Fruit fly (Drosophila melanogaster) whole organism, embryonic: ENCODE measurements around the gene CG9263.

Experiments
- CG10267 ChIP-seq: fragments of 200-800 bp; sonication (Bioruptor generic); optimal IDR thresholded peaks from 2 replicates; lab custom pipeline; 2018; ENCODE audit warnings: missing biosample characterization, mild to moderate bottlenecking, missing genetic modification characterization, moderate library complexity
- CG10654 ChIP-seq: fragments of 200-800 bp; sonication (Bioruptor generic); optimal IDR thresholded peaks from 2 replicates; lab custom pipeline; 2016; ENCODE audit warnings: missing biosample characterization, missing genetic modification characterization
- CG11560 ChIP-seq: fragments of 200-800 bp; sonication (Bioruptor generic); IDR thresholded peaks from 3 replicates; pipeline ENCODE4 v1.3.6; 2022; ENCODE audit warnings: missing biosample characterization, missing genetic modification characterization
- CG13123 ChIP-seq: fragments of 200-800 bp; sonication (Bioruptor generic); optimal IDR thresholded peaks from 2 replicates; lab custom pipeline; 2016; ENCODE audit warnings: missing biosample characterization, missing genetic modification characterization
- CG14014 ChIP-seq: fragments of 200-800 bp; sonication (Bioruptor generic); IDR thresholded peaks from 2 replicates; pipeline ENCODE4 v1.3.6; 2022; ENCODE audit warnings: missing biosample characterization, missing genetic modification characterization
- CG17359 ChIP-seq: fragments of 200-800 bp; sonication (Bioruptor generic); optimal IDR thresholded peaks from 3 replicates; lab custom pipeline; 2018; ENCODE audit warnings: missing biosample characterization, mild to moderate bottlenecking, missing genetic modification characterization, moderate library complexity
- CG17568 ChIP-seq: fragments of 200-800 bp; sonication (Bioruptor generic); optimal IDR thresholded peaks from 2 replicates; lab custom pipeline; 2018; ENCODE audit warnings: missing biosample characterization, mild to moderate bottlenecking, missing genetic modification characterization, moderate library complexity
- CG17612 ChIP-seq: fragments of 200-800 bp; sonication (Bioruptor generic); IDR thresholded peaks from 2 replicates; pipeline ENCODE4 v1.3.6; 2022; ENCODE audit warnings: missing biosample characterization, missing genetic modification characterization
- CG17802 ChIP-seq: fragments of 200-800 bp; sonication (Bioruptor generic); optimal IDR thresholded peaks from 2 replicates; lab custom pipeline; 2018; ENCODE audit warnings: missing biosample characterization, mild to moderate bottlenecking, missing genetic modification characterization, moderate library complexity
- CG17829 ChIP-seq: fragments of 200-800 bp; optimal IDR thresholded peaks from 2 replicates; lab custom pipeline; 2019; ENCODE audit warnings: missing biosample characterization, mild to moderate bottlenecking, missing genetic modification characterization, moderate library complexity
- CG2712 ChIP-seq: fragments of 200-800 bp; optimal IDR thresholded peaks from 3 replicates; lab custom pipeline; 2019; ENCODE audit warnings: missing biosample characterization, mild to moderate bottlenecking, missing genetic modification characterization, moderate library complexity
- CG3281 ChIP-seq: fragments of 200-800 bp; sonication (Bioruptor generic); optimal IDR thresholded peaks from 3 replicates; lab custom pipeline; 2017; ENCODE audit warnings: missing biosample characterization, mild to moderate bottlenecking, missing genetic modification characterization
- CG34422 ChIP-seq: fragments of 200-800 bp; sonication (Bioruptor generic); IDR thresholded peaks from 3 replicates; pipeline ENCODE4 v1.3.6; 2022; ENCODE audit warnings: missing biosample characterization, missing genetic modification characterization
- CG4617 ChIP-seq: fragments of 200-800 bp; sonication (Bioruptor generic); optimal IDR thresholded peaks from 3 replicates; lab custom pipeline; 2016; ENCODE audit warnings: missing biosample characterization, missing genetic modification characterization, borderline replicate concordance
- CG6765 ChIP-seq: fragments of 200-800 bp; sonication (Bioruptor generic); optimal IDR thresholded peaks from 3 replicates; lab custom pipeline; 2017; ENCODE audit warnings: missing biosample characterization, mild to moderate bottlenecking, missing genetic modification characterization
- CG6813 ChIP-seq: fragments of 200-800 bp; sonication (Bioruptor generic); optimal IDR thresholded peaks from 2 replicates; lab custom pipeline; 2017; ENCODE audit warnings: missing biosample characterization, missing genetic modification characterization, mild to moderate bottlenecking, moderate library complexity, missing genetic modification reagents
- CG7271 ChIP-seq: fragments of 200-800 bp; sonication (Bioruptor generic); optimal IDR thresholded peaks from 2 replicates; lab custom pipeline; 2018; ENCODE audit warnings: missing biosample characterization, mild to moderate bottlenecking, missing genetic modification characterization, moderate library complexity
- Dbx ChIP-seq: fragments of 200-800 bp; sonication (Bioruptor generic); IDR thresholded peaks from 3 replicates; pipeline ENCODE4 v1.3.6; 2022; ENCODE audit warnings: missing biosample characterization, missing genetic modification characterization
- Ets65A ChIP-seq: fragments of 200-800 bp; sonication (Bioruptor generic); peaks from one replicate; lab custom pipeline; 2016; ENCODE audit warnings: missing biosample characterization, missing genetic modification characterization
- Fer1 ChIP-seq: fragments of 200-800 bp; sonication (Bioruptor generic); optimal IDR thresholded peaks from 2 replicates; lab custom pipeline; 2017; ENCODE audit warnings: missing biosample characterization, mild to moderate bottlenecking, missing genetic modification characterization
- Hr51 ChIP-seq, 2 experiments: fragments of 200-800 bp; sonication (Bioruptor generic); optimal IDR thresholded peaks; 2 replicates in 1 of 2; 3 replicates in 1 of 2; lab custom pipeline; 2016 to 2018; ENCODE audit warnings: missing biosample characterization in 2 of 2, missing genetic modification characterization in 2 of 2, mild to moderate bottlenecking in 1 of 2, moderate library complexity in 1 of 2
- Med ChIP-seq: fragments of 200-800 bp; sonication (Bioruptor generic); peaks from one replicate; lab custom pipeline; 2016; ENCODE audit warnings: missing biosample characterization, missing genetic modification characterization, mild to moderate bottlenecking, inconsistent platforms, moderate library complexity
- NC2β ChIP-seq: fragments of 200-800 bp; sonication (Bioruptor generic); optimal IDR thresholded peaks from 2 replicates; lab custom pipeline; 2016; ENCODE audit warnings: missing biosample characterization, missing genetic modification characterization
- Ptx1 ChIP-seq: fragments of 200-800 bp; sonication (Bioruptor generic); IDR thresholded peaks from 2 replicates; pipeline ENCODE4 v1.3.6; 2022; ENCODE audit warnings: missing biosample characterization, missing genetic modification characterization
- Sin3A ChIP-seq: fragments of >200 bp; optimal IDR thresholded peaks from 2 replicates; lab custom pipeline; 2018
- Six4 ChIP-seq: fragments of 200-800 bp; sonication (Bioruptor generic); optimal IDR thresholded peaks from 2 replicates; lab custom pipeline; 2016; ENCODE audit warnings: missing biosample characterization, missing genetic modification characterization
- Ssrp ChIP-seq: fragments of 200-800 bp; sonication (Bioruptor generic); optimal IDR thresholded peaks from 2 replicates; lab custom pipeline; 2018; ENCODE audit warnings: missing biosample characterization, mild to moderate bottlenecking, missing genetic modification characterization, moderate library complexity
- al ChIP-seq: fragments of 200-800 bp; sonication (Bioruptor generic); IDR thresholded peaks from 2 replicates; pipeline ENCODE4 v1.3.6; 2022; ENCODE audit warnings: missing biosample characterization, missing genetic modification characterization
- fu2 ChIP-seq: fragments of 200-800 bp; sonication (Bioruptor generic); optimal IDR thresholded peaks from 2 replicates; lab custom pipeline; 2016; ENCODE audit warnings: missing biosample characterization, missing genetic modification characterization
- gt ChIP-seq: fragments of 200-800 bp; sonication (Bioruptor generic); IDR thresholded peaks from 2 replicates; pipeline ENCODE4 v1.3.6; 2022; ENCODE audit warnings: missing biosample characterization, missing genetic modification characterization
- hbn ChIP-seq: fragments of 200-800 bp; sonication (Bioruptor generic); IDR thresholded peaks from 2 replicates; pipeline ENCODE4 v1.3.6; 2022; ENCODE audit warnings: missing biosample characterization, missing genetic modification characterization; ENCODE audit not compliant: partially characterized antibody
- insv ChIP-seq, 2 experiments: fragments of 200-800 bp; sonication (Bioruptor generic); optimal IDR thresholded peaks; 3 replicates each; lab custom pipeline; 2016 to 2018; ENCODE audit warnings: missing biosample characterization in 2 of 2, missing genetic modification characterization in 2 of 2
- lola ChIP-seq, 3 experiments: fragments of >200 bp in 2 of 3; fragments of 200-800 bp in 1 of 3; sonication (Bioruptor generic) in 1 of 3; optimal IDR thresholded peaks; 2 replicates each; lab custom pipeline; 2017 to 2019; ENCODE audit warnings: missing biosample characterization in 3 of 3, missing genetic modification characterization in 3 of 3, mild to moderate bottlenecking in 1 of 3, moderate library complexity in 1 of 3
- p53 ChIP-seq: fragments of 200-800 bp; sonication (Bioruptor generic); optimal IDR thresholded peaks from 2 replicates; lab custom pipeline; 2016; ENCODE audit warnings: missing biosample characterization, missing genetic modification characterization
- row ChIP-seq: fragments of 200-800 bp; sonication (Bioruptor generic); IDR thresholded peaks from 3 replicates; pipeline ENCODE4 v1.3.6; 2022; ENCODE audit warnings: missing biosample characterization, missing genetic modification characterization
- sisA ChIP-seq: fragments of 200-800 bp; sonication (Bioruptor generic); IDR thresholded peaks from 2 replicates; pipeline ENCODE4 v1.3.6; 2022; ENCODE audit warnings: missing biosample characterization, missing genetic modification characterization
- slbo ChIP-seq: fragments of 200-800 bp; sonication (Bioruptor generic); IDR thresholded peaks from 2 replicates; pipeline ENCODE4 v1.3.6; 2022; ENCODE audit warnings: missing biosample characterization, missing genetic modification characterization
- slp2 ChIP-seq: fragments of 200-800 bp; sonication (Bioruptor generic); optimal IDR thresholded peaks from 2 replicates; lab custom pipeline; 2016; ENCODE audit warnings: missing biosample characterization, missing genetic modification characterization
- sob ChIP-seq: fragments of 200-800 bp; sonication (Bioruptor generic); IDR thresholded peaks from 2 replicates; pipeline ENCODE4 v1.3.6; 2022; ENCODE audit warnings: missing biosample characterization, missing genetic modification characterization
- sqz ChIP-seq: fragments of 200-800 bp; sonication (Bioruptor generic); optimal IDR thresholded peaks from 3 replicates; lab custom pipeline; 2018; ENCODE audit warnings: missing biosample characterization, mild to moderate bottlenecking, missing genetic modification characterization
- zen ChIP-seq: fragments of 200-800 bp; sonication (Bioruptor generic); optimal IDR thresholded peaks from 3 replicates; lab custom pipeline; 2018; ENCODE audit warnings: missing biosample characterization, mild to moderate bottlenecking, missing genetic modification characterization, moderate library complexity
- zen2 ChIP-seq: fragments of 200-800 bp; sonication (Bioruptor generic); IDR thresholded peaks from 3 replicates; pipeline ENCODE4 v1.3.6; 2022; ENCODE audit warnings: missing biosample characterization, missing genetic modification characterization; ENCODE audit not compliant: partially characterized antibody

CG9263 gene

DNA sequence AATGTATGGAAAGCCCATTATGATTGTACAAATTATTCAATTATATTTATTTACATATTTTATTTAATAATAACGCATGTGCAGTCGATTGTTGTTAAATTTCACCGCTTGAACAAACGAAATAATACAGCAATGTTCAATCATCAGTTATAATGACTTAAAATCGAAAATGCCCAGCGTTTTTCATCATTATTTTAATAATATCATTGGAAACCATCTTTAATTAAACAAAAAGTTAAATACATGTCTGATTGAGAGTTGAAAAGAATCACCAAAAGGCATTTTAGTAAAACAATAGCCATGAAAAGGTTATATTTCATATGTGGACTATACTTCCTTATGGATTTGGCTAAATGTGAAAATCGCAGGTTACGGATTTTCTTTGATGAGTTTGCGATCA, 13.6 kb downstream of the CG9263 start, which contains the start of gene CG33641:
Gene CG33641, plus strand, starts transcription at position 301 of the 400 bp plus-strand sequence.
- TF ChIP-seq CG6765 (GFP tag; lab: Kevin White, UChicago) (no peak), lola (GFP tag; optimal IDR thresholded peaks at IDR 0.05; lab: Kevin White, UChicago) (no peak), Med (GFP tag; lab: Kevin White, UChicago) (no peak), Six4 (GFP tag; lab: Kevin White, UChicago) (no peak), Hr51 (GFP tag; optimal IDR thresholded peaks at IDR 0.05; lab: Kevin White, UChicago) (no peak), Ssrp (tag; lab: Kevin White, UChicago) (no peak), sob (GFP tag; lab: Robert Waterston, UW) (no peak), Dbx (no peak), CG17829 (tag; lab: Kevin White, UChicago) (no peak), CG17568 (GFP tag; lab: Kevin White, UChicago) (no peak), CG2712 (no peak), NC2β (GFP tag; lab: Kevin White, UChicago) (no peak), sqz (GFP tag; lab: Kevin White, UChicago) (no peak), slp2 (GFP tag; lab: Kevin White, UChicago) (no peak)

DNA sequence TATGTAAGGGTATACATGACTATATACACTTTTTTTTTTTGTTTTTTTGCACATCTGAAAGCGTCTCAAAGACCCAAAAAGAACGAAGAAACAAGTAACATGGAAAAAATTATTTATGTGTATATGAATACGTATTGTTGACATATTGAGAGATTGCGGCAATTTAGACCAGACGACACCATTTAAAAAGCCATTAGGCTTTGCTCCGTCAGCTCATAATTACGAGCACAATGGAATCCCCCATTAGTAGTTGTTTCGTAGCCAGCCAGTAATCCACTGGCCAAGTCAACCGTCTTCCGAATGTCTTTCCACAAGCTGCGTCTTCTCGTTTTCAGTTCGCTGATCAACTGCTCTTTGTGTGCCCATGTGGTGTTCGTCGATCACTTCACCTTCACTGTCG, 14.8 kb downstream of the CG9263 start, which contains the start of gene CG33640:
Gene CG33640, plus strand, starts transcription at position 301 of the 400 bp plus-strand sequence.
- peak; percentile 15 for TF ChIP-seq zen (tag; lab: Kevin White, UChicago)
- TF ChIP-seq CG7271: no peak

DNA sequence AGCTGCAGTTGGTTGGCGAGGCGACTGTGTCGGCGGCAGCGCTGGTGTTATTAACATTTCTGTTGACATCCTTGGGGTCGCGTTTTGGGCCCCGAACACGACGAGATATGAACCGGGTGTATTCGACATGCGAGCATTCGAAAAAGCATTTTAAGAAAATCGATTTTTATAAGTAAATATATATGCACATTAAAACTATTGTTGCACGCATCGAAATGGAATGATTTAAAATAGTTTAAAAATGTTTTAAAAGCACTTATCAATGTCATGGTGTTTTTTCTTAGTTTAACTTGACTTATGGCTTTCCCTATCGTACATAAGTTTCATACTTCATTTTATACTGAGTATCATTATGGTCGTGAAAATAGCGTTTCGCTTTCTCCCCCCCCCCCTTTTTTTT, 20.6 kb downstream of the CG9263 start:
- TF ChIP-seq insv (GFP tag; optimal IDR thresholded peaks at IDR 0.05; lab: Kevin White, UChicago) (no peak), row (GFP tag; lab: Robert Waterston, UW) (peak; percentile 31; the same call in 1 of the 3 replicates)
- TF ChIP-seq, all 482 proteins: peak for 1

DNA sequence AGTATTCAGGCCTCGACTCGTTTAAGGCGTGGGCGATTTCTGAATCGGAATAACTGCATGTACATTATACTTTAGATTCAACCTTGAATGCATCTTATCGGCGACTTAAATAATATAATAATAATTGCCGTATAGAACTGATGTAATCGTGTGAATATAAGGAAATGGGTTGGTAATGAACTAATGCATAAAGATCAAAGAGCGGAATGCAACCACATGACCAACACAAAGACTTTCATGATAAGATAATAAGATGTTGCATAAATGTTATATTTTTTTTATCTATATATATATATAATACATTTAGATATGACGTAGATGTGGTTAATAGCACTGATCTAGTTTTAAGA, 26.7 kb downstream of the CG9263 start:
- TF ChIP-seq Ets65A (GFP tag; lab: Kevin White, UChicago): peak; percentile 70
- no peak for TF ChIP-seq CG14014 (GFP tag; lab: Robert Waterston, UW)

DNA sequence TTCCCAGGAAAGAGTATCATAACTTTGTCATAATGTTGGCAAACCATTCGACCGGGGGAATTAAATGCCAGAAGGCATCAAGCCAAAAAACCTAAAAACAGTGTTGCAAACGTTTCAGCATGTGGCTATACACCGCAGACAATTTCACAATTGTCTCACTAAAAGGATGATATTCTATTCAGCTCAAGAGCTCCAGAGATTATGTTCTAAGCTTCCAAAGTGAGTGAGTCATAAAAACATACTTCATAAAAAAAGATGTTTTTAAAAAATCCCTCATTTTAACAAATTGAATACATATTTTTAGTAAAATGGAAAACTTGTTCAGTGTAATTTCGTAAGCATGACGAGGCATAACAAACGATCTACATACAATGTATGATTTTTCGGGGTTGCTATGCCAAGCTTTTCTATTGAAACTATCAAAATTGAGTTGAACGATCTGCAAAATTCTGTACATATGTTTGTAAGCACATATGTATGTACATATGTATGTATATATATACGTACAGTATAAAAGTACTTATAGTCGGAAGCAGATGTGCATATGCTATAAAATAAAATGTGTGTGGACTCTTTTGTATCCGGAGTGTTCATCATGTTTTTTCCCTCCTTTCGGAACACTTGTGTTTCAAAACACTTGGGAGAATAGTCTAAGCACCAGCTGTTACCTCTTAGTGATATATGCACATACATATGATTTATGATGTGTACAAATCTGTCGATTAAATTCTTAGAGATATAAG, 27.3 kb downstream of the CG9263 start:
- TF ChIP-seq CG17802 (tag; lab: Kevin White, UChicago): peak; percentile 66
- no peak for TF ChIP-seq gt (GFP tag; lab: Robert Waterston, UW)
- peak; percentile 68 for TF ChIP-seq CG3281 (GFP tag; lab: Kevin White, UChicago)
- peak; percentile 55 for TF ChIP-seq CG6813
- no peak for TF ChIP-seq Sin3A
- peak; percentile 61 for TF ChIP-seq CG10654 (GFP tag; lab: Kevin White, UChicago)
- TF ChIP-seq fu2: peak; percentile 9
- TF ChIP-seq CG17612 (GFP tag; lab: Robert Waterston, UW): peak; percentile 71
- peak; percentile 78 for TF ChIP-seq CG17829 (tag; lab: Kevin White, UChicago)
- no peak for TF ChIP-seq hbn (GFP tag; lab: Robert Waterston, UW)
- TF ChIP-seq CG34422 (GFP tag; lab: Robert Waterston, UW): peak; percentile 87
- TF ChIP-seq slbo (GFP tag; lab: Robert Waterston, UW): peak; percentile 86
- TF ChIP-seq al: peak; percentile 82
- TF ChIP-seq CG11560 (tag; lab: Robert Waterston, UW): no peak
- no peak for TF ChIP-seq insv (GFP tag; optimal IDR thresholded peaks at IDR 0.05; lab: Kevin White, UChicago)
- TF ChIP-seq Fer1 (GFP tag; lab: Kevin White, UChicago): peak; percentile 62
- peak; percentile 84 for TF ChIP-seq CG17359 (tag; lab: Kevin White, UChicago)
- peak; percentile 21 to 79 for TF ChIP-seq Hr51 (GFP tag; optimal IDR thresholded peaks at IDR 0.05; lab: Kevin White, UChicago)
- no peak for TF ChIP-seq CG13123 (GFP tag; lab: Kevin White, UChicago)
- TF ChIP-seq CG10267 (tag; lab: Kevin White, UChicago): peak; percentile 69
- no peak for TF ChIP-seq CG4617 (GFP tag; lab: Kevin White, UChicago)
- TF ChIP-seq Ptx1 (GFP tag; lab: Robert Waterston, UW): peak; percentile 75
- peak; percentile 56 for TF ChIP-seq p53 (GFP tag; lab: Kevin White, UChicago)
- peak; percentile 83 for TF ChIP-seq CG2712
- TF ChIP-seq zen2: no peak
- TF ChIP-seq sisA (GFP tag; lab: Robert Waterston, UW): peak; percentile 75
